Worm (Caenorhabditis elegans): ENCODE measurements around the gene F44D12.2.

The F44D12.2 gene

DNA sequence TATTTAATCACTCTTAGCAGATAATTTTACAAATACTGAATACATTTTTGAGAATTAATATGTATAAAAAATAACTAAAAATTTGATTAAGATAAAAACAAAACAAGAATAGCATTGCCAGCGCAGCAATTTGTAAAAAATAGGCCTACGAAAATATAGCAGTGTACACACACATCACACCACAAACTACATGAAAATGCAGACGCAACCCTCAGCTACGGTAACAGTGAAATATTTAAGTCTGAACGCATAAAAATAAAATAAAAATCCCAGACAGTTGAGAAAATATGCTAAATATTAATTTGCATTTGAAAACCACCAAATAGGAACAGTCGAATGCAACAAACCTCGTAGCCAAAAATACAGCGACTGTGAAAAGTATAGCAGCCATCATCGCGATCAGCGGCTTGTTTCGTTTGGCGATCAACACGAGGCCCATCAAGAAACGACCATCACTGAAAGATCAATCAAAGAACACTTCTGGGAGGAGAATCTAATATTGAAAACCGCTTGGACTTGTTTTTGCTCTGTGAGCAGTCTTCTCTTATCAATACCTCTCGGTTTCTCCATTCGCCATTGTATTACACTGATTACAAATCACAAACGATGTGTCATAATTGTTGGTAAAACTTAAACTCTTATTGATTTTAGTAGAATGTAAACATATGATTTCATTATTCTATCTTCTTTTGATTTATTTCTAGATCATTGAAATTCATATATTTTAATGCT is 18.9 kb downstream of the F44D12.2 start, which contains the start of gene pyp-1:
Gene pyp-1, minus strand, starts transcription at position 439 of the 732 bp plus-strand sequence.
- TF ChIP-seq ztf-1 (GFP tag; conservative IDR thresholded peaks at IDR 0.05) (no peak), nhr-11 (tag; optimal IDR thresholded peaks at IDR 0.05) (no peak), snpc-4 (tag; optimal IDR thresholded peaks at IDR 0.05) (no peak), ceh-16 (tag; optimal IDR thresholded peaks at IDR 0.05) (no peak), aly-2 (tag; optimal IDR thresholded peaks at IDR 0.05) (no peak), fos-1 (tag; optimal IDR thresholded peaks at IDR 0.05) (peak; percentile 56), unc-39 (tag; optimal IDR thresholded peaks at IDR 0.05) (no peak), nhr-21 (tag; optimal IDR thresholded peaks at IDR 0.05) (no peak), unc-55 (GFP tag; optimal IDR thresholded peaks at IDR 0.05) (peak; percentile 34), nhr-129 (tag; optimal IDR thresholded peaks at IDR 0.05) (no peak), ama-1 (optimal IDR thresholded peaks at IDR 0.05) (peak; percentile 33), mdl-1 (tag; optimal IDR thresholded peaks at IDR 0.05) (no peak), Y55F3AM.14 (GFP tag; optimal IDR thresholded peaks at IDR 0.05) (no peak), F13H6.1 (tag; optimal IDR thresholded peaks at IDR 0.05) (no peak), nhr-237 (tag; optimal IDR thresholded peaks at IDR 0.05) (no peak), lin-13 (GFP tag; optimal IDR thresholded peaks at IDR 0.05) (no peak), ceh-82 (tag; optimal IDR thresholded peaks at IDR 0.05) (no peak), blmp-1 (tag; optimal IDR thresholded peaks at IDR 0.05; ENCODE audit: insufficient read depth) (no peak), dmd-4 (tag; optimal IDR thresholded peaks at IDR 0.05) (no peak), sem-4 (tag; optimal IDR thresholded peaks at IDR 0.05) (no peak), skn-1 (tag; optimal IDR thresholded peaks at IDR 0.05) (no peak), peb-1 (tag; optimal IDR thresholded peaks at IDR 0.05) (no peak), nhr-25 (tag; optimal IDR thresholded peaks at IDR 0.05) (no peak), nhr-10 (tag; optimal IDR thresholded peaks at IDR 0.05) (no peak), lin-11 (tag; optimal IDR thresholded peaks at IDR 0.05) (no peak), elt-3 (tag; optimal IDR thresholded peaks at IDR 0.05) (no peak), ztf-4 (tag; optimal IDR thresholded peaks at IDR 0.05) (no peak), R02D3.7 (tag; optimal IDR thresholded peaks at IDR 0.05) (no peak), lin-39 (tag; optimal IDR thresholded peaks at IDR 0.05) (no peak), sma-9 (GFP tag; optimal IDR thresholded peaks at IDR 0.05) (peak; percentile 22), sma-9 (tag; optimal IDR thresholded peaks at IDR 0.05) (no peak), nhr-77 (tag; optimal IDR thresholded peaks at IDR 0.05) (no peak), egl-27 (tag; optimal IDR thresholded peaks at IDR 0.05) (no peak), unc-62 (GFP tag; optimal IDR thresholded peaks at IDR 0.05) (no peak), mbf-1 (tag; optimal IDR thresholded peaks at IDR 0.05) (no peak), lsy-2 (tag; optimal IDR thresholded peaks at IDR 0.05) (peak in 1 of 2 experiments; percentile 69), zag-1 (tag; optimal IDR thresholded peaks at IDR 0.05) (no peak), mab-5 (tag; optimal IDR thresholded peaks at IDR 0.05) (no peak)

DNA sequence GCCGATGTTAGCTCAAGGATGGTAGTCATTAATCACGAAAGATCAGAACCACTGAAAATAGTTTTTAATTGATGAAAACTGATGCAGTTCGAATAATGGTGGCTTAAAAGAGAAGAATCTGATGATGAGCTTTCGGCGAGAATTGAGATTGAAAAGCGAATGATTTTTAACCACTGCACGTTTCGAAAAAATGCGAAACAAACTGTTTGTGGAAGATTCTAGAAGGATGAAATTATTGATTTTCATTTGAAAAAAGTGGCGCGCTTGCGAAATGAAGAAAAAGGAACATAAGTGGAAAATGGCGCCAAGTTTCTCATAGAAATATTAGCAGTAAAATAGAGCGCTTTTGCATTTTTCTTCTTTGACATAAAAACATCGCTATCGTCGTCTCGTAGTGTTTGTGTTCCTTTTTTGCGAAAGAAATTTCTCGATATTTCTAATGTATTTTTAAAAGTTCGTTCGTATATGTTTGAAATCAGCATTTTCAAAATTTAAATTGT is 22.6 kb downstream of the F44D12.2 start, which contains the start of gene uba-1:
Gene uba-1, minus strand, starts transcription at position 51 of the 500 bp plus-strand sequence.
- TF ChIP-seq unc-55 (GFP tag; optimal IDR thresholded peaks at IDR 0.05) (peak; percentile 55), ztf-1 (GFP tag; conservative IDR thresholded peaks at IDR 0.05) (no peak), mbf-1 (tag; optimal IDR thresholded peaks at IDR 0.05) (no peak), unc-62 (GFP tag; optimal IDR thresholded peaks at IDR 0.05) (no peak), F13H6.1 (tag; optimal IDR thresholded peaks at IDR 0.05) (peak; percentile 13), nhr-23 (tag; optimal IDR thresholded peaks at IDR 0.05) (no peak), skn-1 (tag; optimal IDR thresholded peaks at IDR 0.05) (no peak), C34F6.9 (tag; optimal IDR thresholded peaks at IDR 0.05) (peak; percentile 55), ztf-4 (tag; optimal IDR thresholded peaks at IDR 0.05) (no peak), gmeb-1 (tag; optimal IDR thresholded peaks at IDR 0.05) (peak; percentile 5), nhr-25 (tag; optimal IDR thresholded peaks at IDR 0.05) (peak; percentile 67), nhr-11 (tag; optimal IDR thresholded peaks at IDR 0.05) (no peak), mdl-1 (tag; optimal IDR thresholded peaks at IDR 0.05) (no peak), elt-3 (tag; optimal IDR thresholded peaks at IDR 0.05) (no peak), sma-3 (GFP tag; optimal IDR thresholded peaks at IDR 0.05) (peak; percentile 41), nhr-6 (tag; optimal IDR thresholded peaks at IDR 0.05) (no peak), peb-1 (tag; optimal IDR thresholded peaks at IDR 0.05) (no peak), ZK546.5 (tag; optimal IDR thresholded peaks at IDR 0.05) (no peak), lin-11 (tag; optimal IDR thresholded peaks at IDR 0.05) (no peak), alr-1 (tag; optimal IDR thresholded peaks at IDR 0.05) (no peak), lin-13 (GFP tag; optimal IDR thresholded peaks at IDR 0.05) (no peak), aly-2 (tag; optimal IDR thresholded peaks at IDR 0.05) (no peak), blmp-1 (tag; optimal IDR thresholded peaks at IDR 0.05; ENCODE audit: insufficient read depth) (no peak), nhr-21 (tag; optimal IDR thresholded peaks at IDR 0.05) (peak; percentile 28), R02D3.7 (tag; optimal IDR thresholded peaks at IDR 0.05) (no peak), sem-4 (tag; optimal IDR thresholded peaks at IDR 0.05) (no peak), nhr-12 (tag; optimal IDR thresholded peaks at IDR 0.05) (no peak), ama-1 (optimal IDR thresholded peaks at IDR 0.05) (peak; percentile 55), zag-1 (tag; optimal IDR thresholded peaks at IDR 0.05) (no peak), elt-1 (tag; optimal IDR thresholded peaks at IDR 0.05) (no peak), ceh-16 (tag; optimal IDR thresholded peaks at IDR 0.05) (no peak), fos-1 (tag; optimal IDR thresholded peaks at IDR 0.05) (no peak), ztf-11 (tag; optimal IDR thresholded peaks at IDR 0.05) (no peak), nhr-237 (tag; optimal IDR thresholded peaks at IDR 0.05) (no peak), Y55F3AM.14 (GFP tag; optimal IDR thresholded peaks at IDR 0.05) (peak; percentile 60), ceh-82 (tag; optimal IDR thresholded peaks at IDR 0.05) (no peak), mab-5 (tag; optimal IDR thresholded peaks at IDR 0.05) (peak; percentile 12), dmd-4 (tag; optimal IDR thresholded peaks at IDR 0.05) (no peak)

Data from whole organism, L2 larva.